Worm (Caenorhabditis elegans): ENCODE measurements around the gene Y37D8A.6.

Gene Y37D8A.6

ce11 chrIII:12870060-12870696 lies at the start of gene Y37D8A.6:
Y37D8A.6 (minus strand) TSS chrIII:12870297.
- TF ChIP-seq unc-120 (tag; optimal IDR thresholded peaks at IDR 0.05; ENCODE audit: poor library complexity, severe bottlenecking) (peak; percentile 3), nhr-28 (tag; optimal IDR thresholded peaks at IDR 0.05) (no peak), ces-1 (GFP tag; optimal IDR thresholded peaks at IDR 0.05) (peak; percentile 17)

ce11 chrIII:12919882-12920281 lies 49.8 kb upstream of the Y37D8A.6 start:
- TF ChIP-seq elt-3 (tag; optimal IDR thresholded peaks at IDR 0.05) (no peak), pha-4 (tag; optimal IDR thresholded peaks at IDR 0.05) (peak; percentile 73)

ce11 chrIII:12918575-12918974 lies 48.5 kb upstream of the Y37D8A.6 start, which contains the start of gene Y37D8A.16:
Y37D8A.16 (minus strand) TSS chrIII:12918675.
- TF ChIP-seq cnd-1 (tag; optimal IDR thresholded peaks at IDR 0.05): no peak
- no peak for TF ChIP-seq ztf-11 (tag; optimal IDR thresholded peaks at IDR 0.05)
- no peak for TF ChIP-seq mls-2 (tag; optimal IDR thresholded peaks at IDR 0.05)
- TF ChIP-seq tbx-8 (GFP tag; optimal IDR thresholded peaks at IDR 0.05): no peak
- no peak for TF ChIP-seq unc-39 (tag; optimal IDR thresholded peaks at IDR 0.05)
- no peak for TF ChIP-seq flh-1 (GFP tag; optimal IDR thresholded peaks at IDR 0.05)

- TF ChIP-seq mep-1 (tag; optimal IDR thresholded peaks at IDR 0.05): no peak
- TF ChIP-seq nhr-76 (tag; optimal IDR thresholded peaks at IDR 0.05): no peak
- no peak for TF ChIP-seq ceh-43 (GFP tag; optimal IDR thresholded peaks at IDR 0.05)
- TF ChIP-seq snpc-4 (tag; optimal IDR thresholded peaks at IDR 0.05): no peak
- no peak for TF ChIP-seq ceh-83 (GFP tag; optimal IDR thresholded peaks at IDR 0.05)
- no peak for TF ChIP-seq lsy-2 (tag; optimal IDR thresholded peaks at IDR 0.05)
- TF ChIP-seq ztf-11 (tag; optimal IDR thresholded peaks at IDR 0.05): no peak
- no peak for TF ChIP-seq hlh-1 (tag; optimal IDR thresholded peaks at IDR 0.05)
- TF ChIP-seq nhr-237 (tag; optimal IDR thresholded peaks at IDR 0.05): no peak
- TF ChIP-seq mls-2 (tag; optimal IDR thresholded peaks at IDR 0.05): no peak
- no peak for TF ChIP-seq elt-1 (tag; optimal IDR thresholded peaks at IDR 0.05; ENCODE audit: borderline replicate concordance, insufficient read depth)
- TF ChIP-seq sem-2 (GFP tag; optimal IDR thresholded peaks at IDR 0.05): no peak
- TF ChIP-seq M03D4.4 (tag; optimal IDR thresholded peaks at IDR 0.05): no peak
- no peak for TF ChIP-seq sptf-1 (tag; optimal IDR thresholded peaks at IDR 0.05)
- no peak for TF ChIP-seq unc-62 (GFP tag; optimal IDR thresholded peaks at IDR 0.05)
Measured at ce11 chrIII:12917852-12918251, 47.8 kb upstream of the Y37D8A.6 start.

- TF ChIP-seq ces-1 (GFP tag; optimal IDR thresholded peaks at IDR 0.05) (peak; percentile 62), cnd-1 (tag; optimal IDR thresholded peaks at IDR 0.05) (no peak)
Measured at ce11 chrIII:12916459-12916858, 46.4 kb upstream of the Y37D8A.6 start.

- TF ChIP-seq mab-5 (tag; optimal IDR thresholded peaks at IDR 0.05) (no peak), elt-3 (tag; optimal IDR thresholded peaks at IDR 0.05) (no peak), ham-2 (GFP tag; optimal IDR thresholded peaks at IDR 0.05) (no peak)
Measured at ce11 chrIII:12910365-12910764, 40.3 kb upstream of the Y37D8A.6 start, which contains the start of gene flp-14. flp-14 (plus strand) TSS chrIII:12910510.

- TF ChIP-seq drap-1 (GFP tag; optimal IDR thresholded peaks at IDR 0.05) (no peak), bed-3 (GFP tag; optimal IDR thresholded peaks at IDR 0.05) (no peak), elt-3 (tag; optimal IDR thresholded peaks at IDR 0.05) (no peak), unc-62 (GFP tag; optimal IDR thresholded peaks at IDR 0.05) (no peak), hlh-1 (tag; optimal IDR thresholded peaks at IDR 0.05) (no peak), sptf-1 (tag; optimal IDR thresholded peaks at IDR 0.05) (no peak), flh-1 (GFP tag; optimal IDR thresholded peaks at IDR 0.05) (no peak), blmp-1 (tag; optimal IDR thresholded peaks at IDR 0.05) (no peak), nhr-28 (tag; optimal IDR thresholded peaks at IDR 0.05) (no peak), mls-2 (tag; optimal IDR thresholded peaks at IDR 0.05) (no peak), tbx-8 (GFP tag; optimal IDR thresholded peaks at IDR 0.05) (no peak)
Measured at ce11 chrIII:12907218-12907617, 37.1 kb upstream of the Y37D8A.6 start.
